Worm (Caenorhabditis elegans) whole organism, L2 larva: ENCODE results near the gene nhr-142.

ENCODE experiments used
- C34F6.9 ChIP-seq: fragments of 150-350 bp; optimal IDR thresholded peaks from 2 replicates; lab custom pipeline; 2014; ENCODE audit warnings: missing biosample characterization, missing genetic modification characterization
- F13H6.1 ChIP-seq: sonication (generic microtip); optimal IDR thresholded peaks from 2 replicates; lab custom pipeline; 2016; ENCODE audit warnings: missing genetic modification characterization, missing compliant biosample characterization
- R02D3.7 ChIP-seq: fragments of 150-350 bp; optimal IDR thresholded peaks from 2 replicates; lab custom pipeline; 2014; ENCODE audit warnings: missing biosample characterization, missing genetic modification characterization
- Y55F3AM.14 ChIP-seq: fragments of 200-800 bp; sonication (Bioruptor generic); optimal IDR thresholded peaks from 2 replicates; lab custom pipeline; 2018; ENCODE audit warnings: mild to moderate bottlenecking, missing genetic modification characterization, missing compliant biosample characterization
- ZK546.5 ChIP-seq: sonication (generic microtip); optimal IDR thresholded peaks from 2 replicates; lab custom pipeline; 2017; ENCODE audit warnings: missing biosample characterization, missing genetic modification characterization
- alr-1 ChIP-seq: fragments of 150-350 bp; optimal IDR thresholded peaks from 2 replicates; lab custom pipeline; 2014; ENCODE audit warnings: missing biosample characterization, missing genetic modification characterization
- aly-2 ChIP-seq: fragments of 150-350 bp; optimal IDR thresholded peaks from 2 replicates; lab custom pipeline; 2014; ENCODE audit warnings: missing biosample characterization, missing genetic modification characterization
- ama-1 ChIP-seq: fragments of 150-350 bp; optimal IDR thresholded peaks from 2 replicates; lab custom pipeline; 2018; ENCODE audit warnings: inconsistent platforms
- blmp-1 ChIP-seq: sonication (generic microtip); optimal IDR thresholded peaks from 2 replicates; lab custom pipeline; 2017; ENCODE audit warnings: missing genetic modification characterization, mild to moderate bottlenecking, missing compliant biosample characterization, antibody characterized with exemption, moderate library complexity; ENCODE audit not compliant: insufficient read depth
- ceh-16 ChIP-seq: fragments of 150-350 bp; optimal IDR thresholded peaks from 2 replicates; lab custom pipeline; 2014; ENCODE audit warnings: missing biosample characterization, missing genetic modification characterization
- ceh-82 ChIP-seq: fragments of 150-350 bp; optimal IDR thresholded peaks from 2 replicates; lab custom pipeline; 2014; ENCODE audit warnings: missing biosample characterization, missing genetic modification characterization
- egl-27 ChIP-seq: sonication (generic microtip); optimal IDR thresholded peaks from 3 replicates; lab custom pipeline; 2017; ENCODE audit warnings: missing biosample characterization, missing genetic modification reagents, missing genetic modification characterization
- elt-1 ChIP-seq: fragments of 150-350 bp; optimal IDR thresholded peaks from 2 replicates; lab custom pipeline; 2014; ENCODE audit warnings: missing biosample characterization, missing genetic modification characterization
- elt-3 ChIP-seq: sonication (generic microtip); optimal IDR thresholded peaks from 2 replicates; lab custom pipeline; 2017; ENCODE audit warnings: missing biosample characterization, missing genetic modification characterization
- fos-1 ChIP-seq: fragments of 150-350 bp; optimal IDR thresholded peaks from 2 replicates; lab custom pipeline; 2014; ENCODE audit warnings: missing biosample characterization, missing genetic modification characterization
- gmeb-1 ChIP-seq: fragments of 150-350 bp; optimal IDR thresholded peaks from 2 replicates; lab custom pipeline; 2014; ENCODE audit warnings: missing biosample characterization, missing genetic modification characterization
- lin-11 ChIP-seq: fragments of 150-350 bp; sonication (generic microtip); optimal IDR thresholded peaks from 2 replicates; lab custom pipeline; 2014; ENCODE audit warnings: missing biosample characterization, missing genetic modification characterization, inconsistent platforms, mixed read lengths
- lin-13 ChIP-seq: fragments of 150-350 bp; optimal IDR thresholded peaks from 2 replicates; lab custom pipeline; 2014; ENCODE audit warnings: missing biosample characterization, missing genetic modification reagents, missing genetic modification characterization
- lin-39 ChIP-seq: fragments of 150-350 bp; optimal IDR thresholded peaks from 2 replicates; lab custom pipeline; 2014; ENCODE audit warnings: missing biosample characterization, missing genetic modification reagents, missing genetic modification characterization
- lsy-2 ChIP-seq, 2 experiments: fragments of 150-350 bp in 1 of 2; sonication (generic microtip) in 1 of 2; optimal IDR thresholded peaks; 2 replicates each; lab custom pipeline; 2014 to 2017; ENCODE audit warnings: missing biosample characterization in 2 of 2, missing genetic modification characterization in 2 of 2
- mdl-1 ChIP-seq, 2 experiments: fragments of 150-350 bp in 1 of 2; sonication (generic microtip) in 1 of 2; optimal IDR thresholded peaks; 2 replicates each; lab custom pipeline; 2017; ENCODE audit warnings: missing biosample characterization in 2 of 2, missing genetic modification characterization in 2 of 2
- nhr-10 ChIP-seq: sonication (generic microtip); optimal IDR thresholded peaks from 2 replicates; lab custom pipeline; 2017; ENCODE audit warnings: missing biosample characterization, missing genetic modification characterization
- nhr-21 ChIP-seq: fragments of 150-350 bp; optimal IDR thresholded peaks from 2 replicates; lab custom pipeline; 2014; ENCODE audit warnings: missing biosample characterization, missing genetic modification characterization
- nhr-23 ChIP-seq: fragments of 150-350 bp; optimal IDR thresholded peaks from 2 replicates; lab custom pipeline; 2014; ENCODE audit warnings: missing biosample characterization, missing genetic modification reagents, missing genetic modification characterization
- peb-1 ChIP-seq: fragments of 150-350 bp; optimal IDR thresholded peaks from 2 replicates; lab custom pipeline; 2014; ENCODE audit warnings: missing biosample characterization, missing genetic modification characterization
- sem-4 ChIP-seq: fragments of 150-350 bp; optimal IDR thresholded peaks from 2 replicates; lab custom pipeline; 2014; ENCODE audit warnings: missing biosample characterization, missing genetic modification reagents, missing genetic modification characterization
- sma-9 ChIP-seq, 2 experiments: fragments of 150-350 bp in 1 of 2; sonication (generic microtip) in 1 of 2; optimal IDR thresholded peaks; 2 replicates each; lab custom pipeline; 2014 to 2016; ENCODE audit warnings: missing genetic modification characterization in 2 of 2, mild to moderate bottlenecking in 1 of 2, missing biosample characterization in 1 of 2, missing compliant biosample characterization in 1 of 2, missing genetic modification reagents in 1 of 2, moderate library complexity in 1 of 2
- snpc-4 ChIP-seq: fragments of 150-350 bp; optimal IDR thresholded peaks from 2 replicates; lab custom pipeline; 2014; ENCODE audit warnings: missing biosample characterization, missing genetic modification characterization
- unc-62 ChIP-seq: fragments of 150-350 bp; optimal IDR thresholded peaks from 2 replicates; lab custom pipeline; 2014; ENCODE audit warnings: missing biosample characterization, missing genetic modification reagents, missing genetic modification characterization
- zag-1 ChIP-seq: fragments of 150-350 bp; optimal IDR thresholded peaks from 2 replicates; lab custom pipeline; 2014; ENCODE audit warnings: missing biosample characterization, missing genetic modification characterization
- ztf-1 ChIP-seq: fragments of 200-800 bp; sonication (Bioruptor generic); conservative IDR thresholded peaks from 2 replicates; pipeline ENCODE4 v1.3.6; 2022; ENCODE audit warnings: missing genetic modification characterization, missing compliant biosample characterization
- ztf-11 ChIP-seq: sonication (generic microtip); optimal IDR thresholded peaks from 2 replicates; lab custom pipeline; 2017; ENCODE audit warnings: missing biosample characterization, missing genetic modification characterization
- ztf-4 ChIP-seq: fragments of 150-350 bp; optimal IDR thresholded peaks from 2 replicates; lab custom pipeline; 2014; ENCODE audit warnings: missing biosample characterization, missing genetic modification characterization

nhr-142 gene

DNA sequence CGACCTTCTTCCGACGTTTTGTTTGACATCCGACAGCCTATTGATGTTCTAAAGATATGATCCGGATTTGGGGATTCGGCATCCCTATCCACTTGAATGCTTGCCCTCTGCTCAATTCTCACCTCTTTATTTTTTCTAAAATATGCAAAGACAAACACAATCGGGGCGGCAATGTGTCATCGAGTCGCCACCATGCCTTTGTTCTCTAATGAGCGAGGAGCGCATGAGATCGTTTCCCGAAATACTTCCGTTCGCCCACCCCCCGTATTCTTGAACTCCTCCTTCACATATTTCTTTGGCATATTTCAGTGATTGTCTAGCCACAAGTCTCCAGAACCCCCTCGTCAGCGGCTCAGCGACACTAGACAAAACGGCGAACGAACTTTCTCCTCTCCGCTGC lies 9.0 kb upstream of the nhr-142 start, which contains the start of gene cyn-17:
cyn-17 (plus strand) TSS at position 301 of the 400 bp plus-strand sequence.
- TF ChIP-seq nhr-10 (tag; lab: Kevin White, UChicago) = no peak
- TF ChIP-seq nhr-23 = no peak
- TF ChIP-seq ztf-4 (tag; lab: Kevin White, UChicago) = no peak
- no peak for TF ChIP-seq unc-62 (GFP tag; lab: Kevin White, UChicago)
- TF ChIP-seq elt-3 (tag; lab: Kevin White, UChicago) = no peak
- TF ChIP-seq zag-1 = no peak
- no peak for TF ChIP-seq ceh-16 (tag; lab: Kevin White, UChicago)
- no peak for TF ChIP-seq peb-1
- no peak for TF ChIP-seq sem-4
- no peak for TF ChIP-seq lin-39 (tag; lab: Kevin White, UChicago)
- TF ChIP-seq ZK546.5 (tag; lab: Kevin White, UChicago) = no peak
- TF ChIP-seq egl-27 (tag; lab: Kevin White, UChicago) = no peak
- no peak for TF ChIP-seq ceh-82 (tag; lab: Kevin White, UChicago)
- TF ChIP-seq lin-13 (GFP tag; lab: Kevin White, UChicago) = no peak
- TF ChIP-seq lsy-2 (tag; optimal IDR thresholded peaks at IDR 0.05; lab: Kevin White, UChicago) = no peak
- TF ChIP-seq alr-1 (tag; lab: Kevin White, UChicago) = no peak
- TF ChIP-seq lin-11 (tag; lab: Kevin White, UChicago) = no peak
- TF ChIP-seq snpc-4 = no peak

DNA sequence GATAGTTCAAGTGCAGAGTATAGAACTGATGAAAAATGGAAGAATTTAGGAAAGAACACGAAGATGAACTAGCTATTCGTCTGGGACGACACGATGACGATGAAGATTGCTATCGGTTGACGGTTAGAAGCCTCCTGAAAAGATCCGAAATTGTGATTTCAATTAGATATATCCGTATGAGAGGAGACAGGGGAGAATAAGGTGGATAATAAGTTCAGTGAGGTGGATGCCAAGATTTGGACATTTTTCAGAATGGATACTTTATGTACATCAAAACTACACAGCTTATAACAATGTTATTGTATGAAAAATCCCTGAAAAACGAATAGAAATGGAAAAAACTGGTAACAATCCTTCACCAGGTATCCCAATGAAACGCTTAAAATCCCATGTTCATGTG lies 7.8 kb upstream of the nhr-142 start, which contains the start of gene nstp-3:
nstp-3 (minus strand) TSS at position 101 of the 400 bp plus-strand sequence.
- no peak for TF ChIP-seq blmp-1 (tag; lab: Kevin White, UChicago)

DNA sequence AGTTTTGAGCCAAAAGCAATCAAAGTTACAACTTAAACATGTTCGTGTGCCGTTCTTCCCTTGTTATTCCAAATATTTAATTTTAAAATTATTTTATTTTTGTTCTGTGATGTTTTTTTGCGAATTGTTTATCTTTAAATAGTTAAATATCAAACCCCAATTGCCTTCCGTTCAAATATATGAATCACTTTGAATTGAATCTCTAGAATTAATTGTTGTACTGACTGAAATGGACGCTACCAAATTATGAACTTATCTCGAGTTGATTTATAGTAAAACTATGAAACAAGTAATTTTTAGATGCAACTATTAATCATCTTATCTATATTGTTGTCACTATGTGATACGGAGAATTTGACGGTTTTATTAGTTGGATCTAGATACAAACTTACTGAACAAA lies 1.7 kb upstream of the nhr-142 start, which contains the start of gene ZC250.2:
ZC250.2 (plus strand) TSS at position 301 of the 400 bp plus-strand sequence.
- no peak for TF ChIP-seq lin-11 (tag; lab: Kevin White, UChicago)
- TF ChIP-seq ceh-16 (tag; lab: Kevin White, UChicago) = no peak
- TF ChIP-seq ztf-4 (tag; lab: Kevin White, UChicago) = no peak
- no peak for TF ChIP-seq sma-9 (GFP tag; optimal IDR thresholded peaks at IDR 0.05; lab: Kevin White, UChicago)
- TF ChIP-seq sma-9 (tag; optimal IDR thresholded peaks at IDR 0.05; lab: Kevin White, UChicago) = no peak
- TF ChIP-seq unc-62 (GFP tag; lab: Kevin White, UChicago) = no peak
- no peak for TF ChIP-seq ztf-11
- TF ChIP-seq lsy-2 (tag; optimal IDR thresholded peaks at IDR 0.05; lab: Kevin White, UChicago) = no peak
- TF ChIP-seq elt-1 (tag; lab: Kevin White, UChicago) = no peak

DNA sequence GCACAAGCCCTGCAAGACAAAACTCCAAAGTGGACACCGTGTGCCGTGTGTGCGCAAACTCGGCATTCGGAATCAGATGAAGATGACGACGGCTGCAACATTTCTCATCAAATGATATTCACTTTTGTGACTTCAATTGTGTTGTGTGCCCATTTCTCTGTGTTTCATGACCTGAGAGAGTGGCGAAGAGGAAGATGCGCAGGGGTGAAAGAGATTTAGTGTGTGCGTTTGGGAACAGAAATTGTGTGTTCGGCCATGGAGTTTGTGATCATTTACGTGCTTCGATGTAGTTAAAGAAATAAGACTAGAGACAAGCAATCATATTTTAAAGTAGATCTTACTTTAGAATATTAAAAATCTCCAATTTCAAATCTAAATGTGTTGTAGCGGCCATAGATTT lies 1.7 kb downstream of the nhr-142 start:
- TF ChIP-seq aly-2 (tag; lab: Kevin White, UChicago) (no peak), sma-9 (GFP tag; optimal IDR thresholded peaks at IDR 0.05; lab: Kevin White, UChicago) (peak; percentile 20), sma-9 (tag; optimal IDR thresholded peaks at IDR 0.05; lab: Kevin White, UChicago) (no peak), lsy-2 (tag; optimal IDR thresholded peaks at IDR 0.05; lab: Kevin White, UChicago) (peak in 1 of 2 experiments; percentile 10), fos-1 (tag; lab: Kevin White, UChicago) (peak; percentile 18), ceh-82 (tag; lab: Kevin White, UChicago) (no peak)
- TF ChIP-seq, all 48 proteins: peak for 3

DNA sequence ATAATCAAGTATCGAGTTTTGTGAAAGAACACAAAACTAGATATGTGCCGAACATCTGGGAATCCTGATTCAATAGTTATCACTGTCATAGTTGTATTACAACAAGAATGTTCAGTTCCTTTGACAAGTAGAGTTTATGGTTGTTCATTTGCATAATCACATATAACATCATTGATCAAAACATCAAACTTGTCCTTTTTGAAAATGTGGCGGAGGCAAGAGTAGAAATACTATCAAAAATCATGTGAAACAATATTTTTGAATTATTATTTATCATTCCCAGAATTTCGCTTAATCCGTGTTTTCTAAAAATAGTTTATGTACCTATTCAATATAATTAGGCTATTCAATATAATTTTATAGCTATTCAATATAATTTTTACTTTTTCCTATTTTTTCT lies 5.0 kb downstream of the nhr-142 start, which contains the start of gene F44E7.7:
F44E7.7 (minus strand) TSS at position 101 of the 400 bp plus-strand sequence.
- TF ChIP-seq alr-1 (tag; lab: Kevin White, UChicago) (no peak), lin-13 (GFP tag; lab: Kevin White, UChicago) (no peak), ztf-1 (GFP tag; lab: Robert Waterston, UW) (no peak), lin-11 (tag; lab: Kevin White, UChicago) (no peak), egl-27 (tag; lab: Kevin White, UChicago) (no peak), lin-39 (tag; lab: Kevin White, UChicago) (no peak), nhr-23 (no peak), ama-1 (lab: Kevin White, UChicago) (no peak), gmeb-1 (tag; lab: Kevin White, UChicago) (no peak), F13H6.1 (tag; lab: Kevin White, UChicago) (no peak), R02D3.7 (tag; lab: Kevin White, UChicago) (no peak), elt-3 (tag; lab: Kevin White, UChicago) (no peak), nhr-21 (no peak), fos-1 (tag; lab: Kevin White, UChicago) (no peak), C34F6.9 (tag; lab: Kevin White, UChicago) (no peak), Y55F3AM.14 (GFP tag; lab: Kevin White, UChicago) (no peak), mdl-1 (tag; optimal IDR thresholded peaks at IDR 0.05; lab: Kevin White, UChicago) (no peak), ZK546.5 (tag; lab: Kevin White, UChicago) (no peak)
